Worm (Caenorhabditis elegans) whole organism, L2 larva: Measurements from ENCODE around the gene F53G2.13.

Source experiments
- C34F6.9 ChIP-seq: fragments of 150-350 bp; optimal IDR thresholded peaks from 2 replicates; lab custom pipeline; 2014; ENCODE audit warnings: missing biosample characterization, missing genetic modification characterization
- F13H6.1 ChIP-seq: sonication (generic microtip); optimal IDR thresholded peaks from 2 replicates; lab custom pipeline; 2016; ENCODE audit warnings: missing genetic modification characterization, missing compliant biosample characterization
- R02D3.7 ChIP-seq: fragments of 150-350 bp; optimal IDR thresholded peaks from 2 replicates; lab custom pipeline; 2014; ENCODE audit warnings: missing biosample characterization, missing genetic modification characterization
- Y55F3AM.14 ChIP-seq: fragments of 200-800 bp; sonication (Bioruptor generic); optimal IDR thresholded peaks from 2 replicates; lab custom pipeline; 2018; ENCODE audit warnings: mild to moderate bottlenecking, missing genetic modification characterization, missing compliant biosample characterization
- ZK546.5 ChIP-seq: sonication (generic microtip); optimal IDR thresholded peaks from 2 replicates; lab custom pipeline; 2017; ENCODE audit warnings: missing biosample characterization, missing genetic modification characterization
- alr-1 ChIP-seq: fragments of 150-350 bp; optimal IDR thresholded peaks from 2 replicates; lab custom pipeline; 2014; ENCODE audit warnings: missing biosample characterization, missing genetic modification characterization
- aly-2 ChIP-seq: fragments of 150-350 bp; optimal IDR thresholded peaks from 2 replicates; lab custom pipeline; 2014; ENCODE audit warnings: missing biosample characterization, missing genetic modification characterization
- ama-1 ChIP-seq: fragments of 150-350 bp; optimal IDR thresholded peaks from 2 replicates; lab custom pipeline; 2018; ENCODE audit warnings: inconsistent platforms
- blmp-1 ChIP-seq: sonication (generic microtip); optimal IDR thresholded peaks from 2 replicates; lab custom pipeline; 2017; ENCODE audit warnings: missing genetic modification characterization, mild to moderate bottlenecking, missing compliant biosample characterization, antibody characterized with exemption, moderate library complexity; ENCODE audit not compliant: insufficient read depth
- ceh-16 ChIP-seq: fragments of 150-350 bp; optimal IDR thresholded peaks from 2 replicates; lab custom pipeline; 2014; ENCODE audit warnings: missing biosample characterization, missing genetic modification characterization
- ceh-82 ChIP-seq: fragments of 150-350 bp; optimal IDR thresholded peaks from 2 replicates; lab custom pipeline; 2014; ENCODE audit warnings: missing biosample characterization, missing genetic modification characterization
- dmd-4 ChIP-seq: sonication (generic microtip); optimal IDR thresholded peaks from 2 replicates; lab custom pipeline; 2017; ENCODE audit warnings: missing biosample characterization, missing genetic modification characterization
- egl-27 ChIP-seq: sonication (generic microtip); optimal IDR thresholded peaks from 3 replicates; lab custom pipeline; 2017; ENCODE audit warnings: missing biosample characterization, missing genetic modification reagents, missing genetic modification characterization
- elt-3 ChIP-seq: sonication (generic microtip); optimal IDR thresholded peaks from 2 replicates; lab custom pipeline; 2017; ENCODE audit warnings: missing biosample characterization, missing genetic modification characterization
- gmeb-1 ChIP-seq: fragments of 150-350 bp; optimal IDR thresholded peaks from 2 replicates; lab custom pipeline; 2014; ENCODE audit warnings: missing biosample characterization, missing genetic modification characterization
- lin-11 ChIP-seq: fragments of 150-350 bp; sonication (generic microtip); optimal IDR thresholded peaks from 2 replicates; lab custom pipeline; 2014; ENCODE audit warnings: missing biosample characterization, missing genetic modification characterization, inconsistent platforms, mixed read lengths
- lin-13 ChIP-seq: fragments of 150-350 bp; optimal IDR thresholded peaks from 2 replicates; lab custom pipeline; 2014; ENCODE audit warnings: missing biosample characterization, missing genetic modification reagents, missing genetic modification characterization
- lsy-2 ChIP-seq, 2 experiments: fragments of 150-350 bp in 1 of 2; sonication (generic microtip) in 1 of 2; optimal IDR thresholded peaks; 2 replicates each; lab custom pipeline; 2014 to 2017; ENCODE audit warnings: missing biosample characterization in 2 of 2, missing genetic modification characterization in 2 of 2
- mab-5 ChIP-seq: fragments of 150-350 bp; optimal IDR thresholded peaks from 2 replicates; lab custom pipeline; 2014; ENCODE audit warnings: missing biosample characterization, missing genetic modification characterization
- mbf-1 ChIP-seq: sonication (generic microtip); optimal IDR thresholded peaks from 2 replicates; lab custom pipeline; 2017; ENCODE audit warnings: missing biosample characterization, missing genetic modification characterization
- nhr-10 ChIP-seq: sonication (generic microtip); optimal IDR thresholded peaks from 2 replicates; lab custom pipeline; 2017; ENCODE audit warnings: missing biosample characterization, missing genetic modification characterization
- nhr-11 ChIP-seq: fragments of 150-350 bp; optimal IDR thresholded peaks from 2 replicates; lab custom pipeline; 2014; ENCODE audit warnings: missing biosample characterization, missing genetic modification characterization
- nhr-12 ChIP-seq: fragments of 150-350 bp; optimal IDR thresholded peaks from 2 replicates; lab custom pipeline; 2014; ENCODE audit warnings: missing biosample characterization, missing genetic modification characterization
- nhr-129 ChIP-seq: fragments of 150-350 bp; optimal IDR thresholded peaks from 2 replicates; lab custom pipeline; 2014; ENCODE audit warnings: missing biosample characterization, missing genetic modification characterization
- nhr-21 ChIP-seq: fragments of 150-350 bp; optimal IDR thresholded peaks from 2 replicates; lab custom pipeline; 2014; ENCODE audit warnings: missing biosample characterization, missing genetic modification characterization
- nhr-23 ChIP-seq: fragments of 150-350 bp; optimal IDR thresholded peaks from 2 replicates; lab custom pipeline; 2014; ENCODE audit warnings: missing biosample characterization, missing genetic modification reagents, missing genetic modification characterization
- nhr-237 ChIP-seq: fragments of 150-350 bp; optimal IDR thresholded peaks from 2 replicates; lab custom pipeline; 2014; ENCODE audit warnings: missing biosample characterization, missing genetic modification characterization
- nhr-25 ChIP-seq: fragments of 150-350 bp; sonication (generic microtip); optimal IDR thresholded peaks from 3 replicates; lab custom pipeline; 2014; ENCODE audit warnings: missing biosample characterization, missing genetic modification characterization
- nhr-6 ChIP-seq: fragments of 150-350 bp; optimal IDR thresholded peaks from 2 replicates; lab custom pipeline; 2014; ENCODE audit warnings: missing biosample characterization, missing genetic modification characterization
- nhr-77 ChIP-seq: fragments of 150-350 bp; optimal IDR thresholded peaks from 2 replicates; lab custom pipeline; 2014; ENCODE audit warnings: missing biosample characterization, missing genetic modification characterization
- peb-1 ChIP-seq: fragments of 150-350 bp; optimal IDR thresholded peaks from 2 replicates; lab custom pipeline; 2014; ENCODE audit warnings: missing biosample characterization, missing genetic modification characterization
- sem-4 ChIP-seq: fragments of 150-350 bp; optimal IDR thresholded peaks from 2 replicates; lab custom pipeline; 2014; ENCODE audit warnings: missing biosample characterization, missing genetic modification reagents, missing genetic modification characterization
- skn-1 ChIP-seq: sonication (generic microtip); optimal IDR thresholded peaks from 2 replicates; lab custom pipeline; 2017; ENCODE audit warnings: missing biosample characterization, missing genetic modification characterization
- unc-39 ChIP-seq: fragments of 150-350 bp; optimal IDR thresholded peaks from 2 replicates; lab custom pipeline; 2014; ENCODE audit warnings: missing biosample characterization, missing genetic modification characterization
- unc-55 ChIP-seq: fragments of 150-350 bp; sonication (generic microtip); optimal IDR thresholded peaks from 3 replicates; lab custom pipeline; 2014; ENCODE audit warnings: missing biosample characterization, missing genetic modification reagents, missing genetic modification characterization
- unc-62 ChIP-seq: fragments of 150-350 bp; optimal IDR thresholded peaks from 2 replicates; lab custom pipeline; 2014; ENCODE audit warnings: missing biosample characterization, missing genetic modification reagents, missing genetic modification characterization
- ztf-1 ChIP-seq: fragments of 200-800 bp; sonication (Bioruptor generic); conservative IDR thresholded peaks from 2 replicates; pipeline ENCODE4 v1.3.6; 2022; ENCODE audit warnings: missing genetic modification characterization, missing compliant biosample characterization
- ztf-11 ChIP-seq: sonication (generic microtip); optimal IDR thresholded peaks from 2 replicates; lab custom pipeline; 2017; ENCODE audit warnings: missing biosample characterization, missing genetic modification characterization

The F53G2.13 gene

ce11 chrII:2456973-2457372 is 26.6 kb upstream of the F53G2.13 start:
- TF ChIP-seq lin-11 (tag; lab: Kevin White, UChicago) (no peak), nhr-237 (tag; lab: Kevin White, UChicago) (no peak), nhr-25 (no peak), lsy-2 (tag; optimal IDR thresholded peaks at IDR 0.05; lab: Kevin White, UChicago) (no peak), C34F6.9 (tag; lab: Kevin White, UChicago) (no peak), ztf-11 (no peak), sem-4 (tag; lab: Kevin White, UChicago) (no peak), nhr-6 (no peak), alr-1 (tag; lab: Kevin White, UChicago) (no peak), R02D3.7 (tag; lab: Kevin White, UChicago) (no peak), mab-5 (tag; lab: Kevin White, UChicago) (no peak), peb-1 (no peak), ceh-82 (tag; lab: Kevin White, UChicago) (no peak), ZK546.5 (no peak), unc-55 (no peak), nhr-11 (tag; lab: Kevin White, UChicago) (no peak), ztf-1 (GFP tag; lab: Robert Waterston, UW) (no peak)
- TF ChIP-seq, all 48 proteins: peak for 0

- TF ChIP-seq blmp-1 = no peak
- TF ChIP-seq lin-13 (GFP tag; lab: Kevin White, UChicago) = no peak
- TF ChIP-seq gmeb-1 = no peak
- no peak for TF ChIP-seq nhr-11 (tag; lab: Kevin White, UChicago)
- TF ChIP-seq egl-27 (tag; lab: Kevin White, UChicago) = no peak
- no peak for TF ChIP-seq nhr-12 (tag; lab: Kevin White, UChicago)
- no peak for TF ChIP-seq peb-1
- TF ChIP-seq lin-11 (tag; lab: Kevin White, UChicago) = no peak
- no peak for TF ChIP-seq alr-1 (tag; lab: Kevin White, UChicago)
- TF ChIP-seq nhr-77 (tag; lab: Kevin White, UChicago) = no peak
- no peak for TF ChIP-seq nhr-6
Observed at ce11 chrII:2458881-2459280, 24.7 kb upstream of the F53G2.13 start, which contains the start of gene pqn-42. TSS of gene pqn-42 (minus strand) at chrII:2458981.

ce11 chrII:2468885-2469284 is 14.7 kb upstream of the F53G2.13 start:
- no peak for TF ChIP-seq nhr-23 (tag; lab: Kevin White, UChicago)
- no peak for TF ChIP-seq skn-1
- TF ChIP-seq nhr-129 = no peak
- TF ChIP-seq nhr-21 (tag; lab: Kevin White, UChicago) = no peak
- TF ChIP-seq peb-1 = no peak
- TF ChIP-seq mbf-1 (tag; lab: Kevin White, UChicago) = no peak
- no peak for TF ChIP-seq ama-1
- TF ChIP-seq unc-62 (GFP tag; lab: Kevin White, UChicago) = no peak
- TF ChIP-seq unc-55 = no peak
- TF ChIP-seq aly-2 (tag; lab: Kevin White, UChicago) = no peak
- no peak for TF ChIP-seq ztf-1 (GFP tag; lab: Robert Waterston, UW)

ce11 chrII:2473270-2473669 is 10.3 kb upstream of the F53G2.13 start, which contains the start of gene tsr-1:
TSS of gene tsr-1 (minus strand) at chrII:2473370.
- TF ChIP-seq dmd-4 (tag; lab: Kevin White, UChicago) (no peak), nhr-12 (tag; lab: Kevin White, UChicago) (no peak), alr-1 (tag; lab: Kevin White, UChicago) (no peak), lsy-2 (tag; optimal IDR thresholded peaks at IDR 0.05; lab: Kevin White, UChicago) (no peak), ceh-16 (tag; lab: Kevin White, UChicago) (no peak), nhr-10 (tag; lab: Kevin White, UChicago) (no peak), elt-3 (no peak)

- no peak for TF ChIP-seq alr-1 (tag; lab: Kevin White, UChicago)
- no peak for TF ChIP-seq unc-39
- TF ChIP-seq R02D3.7 (tag; lab: Kevin White, UChicago) = no peak
- no peak for TF ChIP-seq ZK546.5
- no peak for TF ChIP-seq Y55F3AM.14 (GFP tag; lab: Kevin White, UChicago)
- TF ChIP-seq F13H6.1 (tag; lab: Kevin White, UChicago) = no peak
- TF ChIP-seq, all 48 proteins: peak for 0
Observed at ce11 chrII:2478543-2478942, 5.1 kb upstream of the F53G2.13 start, which contains the start of gene mnat-1. TSS of gene mnat-1 (minus strand) at chrII:2478643.
